Worm (Caenorhabditis elegans): ENCODE results near the gene T06A1.5.

DNA sequence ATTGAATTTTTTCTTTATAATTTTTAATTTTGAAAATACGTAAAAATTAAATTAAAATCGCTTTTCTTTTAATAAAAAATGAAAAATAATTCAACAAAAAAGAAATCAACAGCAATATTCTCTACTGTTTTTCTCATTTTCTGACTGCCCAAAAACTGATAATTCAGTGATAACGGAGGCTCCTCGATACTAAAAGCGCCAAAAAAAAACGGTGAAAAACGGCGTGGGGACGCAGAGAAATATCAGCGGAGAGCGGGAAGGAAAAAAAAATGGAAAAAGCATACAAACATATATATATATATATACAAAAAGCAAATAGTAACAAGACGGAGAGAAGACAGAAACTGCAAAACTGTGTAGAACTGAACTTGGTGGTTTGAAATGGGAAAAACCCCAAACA lies 43.9 kb upstream of the T06A1.5 start:
- TF ChIP-seq mdl-1 (tag; optimal IDR thresholded peaks at IDR 0.05) (no peak), nhr-11 (tag; optimal IDR thresholded peaks at IDR 0.05) (no peak), ceh-82 (tag; optimal IDR thresholded peaks at IDR 0.05) (no peak), nhr-76 (tag; optimal IDR thresholded peaks at IDR 0.05) (no peak), unc-62 (GFP tag; optimal IDR thresholded peaks at IDR 0.05) (no peak), ztf-4 (tag; optimal IDR thresholded peaks at IDR 0.05) (no peak), aha-1 (tag; optimal IDR thresholded peaks at IDR 0.05) (no peak), mep-1 (tag; optimal IDR thresholded peaks at IDR 0.05) (no peak), rnt-1 (tag; optimal IDR thresholded peaks at IDR 0.05) (no peak)
